Worm (Caenorhabditis elegans) whole organism, L3 larva: ENCODE results near the gene grl-31.
"Not testable (repeated sequence)": the region's sequence is repeated elsewhere in the genome, so short reads cannot be mapped to it uniquely, and the experiment has no call there.

ENCODE experiments used
- R02D3.7 ChIP-seq: fragments of 150-350 bp; optimal IDR thresholded peaks from 2 replicates; lab custom pipeline; 2014; ENCODE audit warnings: missing biosample characterization, missing genetic modification characterization
- ama-1 ChIP-seq: fragments of 150-350 bp; optimal IDR thresholded peaks from 2 replicates; lab custom pipeline; 2018
- ceh-16 ChIP-seq: sonication (generic microtip); optimal IDR thresholded peaks from 2 replicates; lab custom pipeline; 2017; ENCODE audit warnings: missing biosample characterization, missing genetic modification characterization
- ceh-82 ChIP-seq: fragments of 150-350 bp; optimal IDR thresholded peaks from 2 replicates; lab custom pipeline; 2014; ENCODE audit warnings: missing biosample characterization, missing genetic modification characterization
- ceh-9 ChIP-seq: sonication (generic microtip); optimal IDR thresholded peaks from 2 replicates; lab custom pipeline; 2018; ENCODE audit warnings: missing biosample characterization, missing genetic modification characterization
- daf-12 ChIP-seq: fragments of 150-350 bp; optimal IDR thresholded peaks from 2 replicates; lab custom pipeline; 2014; ENCODE audit warnings: missing biosample characterization, missing genetic modification reagents, missing genetic modification characterization
- egl-27 ChIP-seq: sonication (generic microtip); optimal IDR thresholded peaks from 4 replicates; lab custom pipeline; 2017; ENCODE audit warnings: missing biosample characterization, missing genetic modification reagents, missing genetic modification characterization
- elt-3 ChIP-seq, 3 experiments: fragments of 150-350 bp in 1 of 3; sonication (generic microtip) in 2 of 3; optimal IDR thresholded peaks; 2 replicates in 2 of 3; 4 replicates in 1 of 3; lab custom pipeline; 2014 to 2017; ENCODE audit warnings: missing biosample characterization in 3 of 3, missing genetic modification characterization in 3 of 3
- eor-1 ChIP-seq, 2 experiments: fragments of 150-350 bp; optimal IDR thresholded peaks; 2 replicates each; lab custom pipeline; 2014 to 2018; ENCODE audit warnings: missing biosample characterization in 2 of 2, missing genetic modification characterization in 2 of 2
- fos-1 ChIP-seq: fragments of 150-350 bp; optimal IDR thresholded peaks from 2 replicates; lab custom pipeline; 2014; ENCODE audit warnings: missing biosample characterization, missing genetic modification characterization
- hmg-11 ChIP-seq: sonication (generic microtip); optimal IDR thresholded peaks from 2 replicates; lab custom pipeline; 2016; ENCODE audit warnings: missing genetic modification characterization, missing compliant biosample characterization
- jun-1 ChIP-seq: fragments of 150-350 bp; optimal IDR thresholded peaks from 2 replicates; lab custom pipeline; 2014; ENCODE audit warnings: missing biosample characterization, missing genetic modification reagents, missing genetic modification characterization
- lin-15B ChIP-seq: fragments of 150-350 bp; optimal IDR thresholded peaks from 2 replicates; lab custom pipeline; 2014; ENCODE audit warnings: missing biosample characterization, missing genetic modification characterization
- lin-39 ChIP-seq: fragments of 150-350 bp; optimal IDR thresholded peaks from 2 replicates; lab custom pipeline; 2018; ENCODE audit warnings: missing biosample characterization, missing genetic modification reagents, missing genetic modification characterization
- mdl-1 ChIP-seq: fragments of 150-350 bp; optimal IDR thresholded peaks from 2 replicates; lab custom pipeline; 2014; ENCODE audit warnings: missing biosample characterization, missing genetic modification characterization
- nfya-1 ChIP-seq: sonication (generic microtip); optimal IDR thresholded peaks from 2 replicates; lab custom pipeline; 2017; ENCODE audit warnings: missing genetic modification characterization, mild to moderate bottlenecking, missing compliant biosample characterization, antibody characterized with exemption, moderate library complexity; ENCODE audit not compliant: insufficient read depth
- nhr-11 ChIP-seq: fragments of 150-350 bp; optimal IDR thresholded peaks from 2 replicates; lab custom pipeline; 2014; ENCODE audit warnings: missing biosample characterization, missing genetic modification characterization
- nhr-23 ChIP-seq: fragments of 150-350 bp; optimal IDR thresholded peaks from 2 replicates; lab custom pipeline; 2014; ENCODE audit warnings: missing biosample characterization, missing genetic modification reagents, missing genetic modification characterization
- nhr-237 ChIP-seq: fragments of 150-350 bp; optimal IDR thresholded peaks from 2 replicates; lab custom pipeline; 2014; ENCODE audit warnings: missing biosample characterization, missing genetic modification characterization
- nhr-43 ChIP-seq: sonication (generic microtip); optimal IDR thresholded peaks from 2 replicates; lab custom pipeline; 2016; ENCODE audit warnings: mild to moderate bottlenecking, missing genetic modification characterization, missing compliant biosample characterization; ENCODE audit not compliant: poor library complexity, severe bottlenecking
- nhr-67 ChIP-seq: fragments of 150-350 bp; optimal IDR thresholded peaks from 2 replicates; lab custom pipeline; 2014; ENCODE audit warnings: missing biosample characterization, missing genetic modification characterization
- nhr-76 ChIP-seq: fragments of 150-350 bp; sonication (generic microtip); optimal IDR thresholded peaks from 5 replicates; lab custom pipeline; 2014; ENCODE audit warnings: missing biosample characterization, missing genetic modification characterization
- pha-4 ChIP-seq: fragments of 150-350 bp; optimal IDR thresholded peaks from 2 replicates; lab custom pipeline; 2014; ENCODE audit warnings: missing biosample characterization, missing genetic modification reagents, missing genetic modification characterization
- pqm-1 ChIP-seq: fragments of 150-350 bp; optimal IDR thresholded peaks from 2 replicates; lab custom pipeline; 2017; ENCODE audit warnings: missing biosample characterization, missing genetic modification characterization, inconsistent platforms
- sea-2 ChIP-seq: fragments of 150-350 bp; sonication (generic microtip); optimal IDR thresholded peaks from 4 replicates; lab custom pipeline; 2014; ENCODE audit warnings: missing biosample characterization, missing genetic modification reagents, missing genetic modification characterization
- skn-1 ChIP-seq: fragments of 150-350 bp; optimal IDR thresholded peaks from 2 replicates; lab custom pipeline; 2014; ENCODE audit warnings: missing biosample characterization, missing genetic modification characterization
- snpc-4 ChIP-seq: fragments of 150-350 bp; optimal IDR thresholded peaks from 2 replicates; lab custom pipeline; 2014; ENCODE audit warnings: missing biosample characterization, missing genetic modification characterization
- tbx-2 ChIP-seq: sonication (generic microtip); optimal IDR thresholded peaks from 2 replicates; lab custom pipeline; 2016; ENCODE audit warnings: mild to moderate bottlenecking, missing genetic modification characterization, missing compliant biosample characterization
- unc-39 ChIP-seq: sonication (generic microtip); optimal IDR thresholded peaks from 4 replicates; lab custom pipeline; 2017; ENCODE audit warnings: missing biosample characterization, missing genetic modification characterization
- unc-62 ChIP-seq: fragments of 150-350 bp; sonication (generic microtip); optimal IDR thresholded peaks from 4 replicates; lab custom pipeline; 2014; ENCODE audit warnings: missing biosample characterization, missing genetic modification reagents, missing genetic modification characterization
- zag-1 ChIP-seq: fragments of 150-350 bp; optimal IDR thresholded peaks from 2 replicates; lab custom pipeline; 2014; ENCODE audit warnings: missing biosample characterization, missing genetic modification characterization

grl-31 gene

DNA sequence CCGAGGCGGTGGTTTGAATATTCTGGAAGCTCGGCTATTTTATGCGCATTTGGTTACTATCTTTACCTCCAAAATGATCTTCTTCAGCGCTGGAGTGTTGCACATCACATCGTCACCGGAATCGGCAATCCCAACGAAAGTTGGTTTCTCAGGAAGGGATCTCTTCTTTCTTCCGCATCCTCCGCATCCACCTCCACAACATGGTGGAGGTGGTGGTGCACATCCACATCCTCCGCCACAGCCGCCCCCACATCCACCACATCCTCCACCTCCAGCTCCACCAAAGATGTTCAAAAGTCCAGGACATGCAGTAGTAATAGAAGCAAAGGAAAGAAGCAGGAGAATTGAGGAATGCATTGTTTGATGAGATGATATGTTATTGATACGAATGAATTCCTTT lies at the start of gene grl-31:
Gene grl-31, minus strand, starts transcription at position 357 of the 400 bp plus-strand sequence.
- no peak for TF ChIP-seq skn-1 (tag; lab: Kevin White, UChicago)
- no peak for TF ChIP-seq R02D3.7
- no peak for TF ChIP-seq lin-15B (tag; lab: Kevin White, UChicago)
- no peak for TF ChIP-seq jun-1 (tag; lab: Kevin White, UChicago)
- TF ChIP-seq nhr-237 (tag; lab: Kevin White, UChicago), result no peak
- no peak for TF ChIP-seq nhr-76 (tag; lab: Kevin White, UChicago)
- no peak for TF ChIP-seq hmg-11 (tag; lab: Kevin White, UChicago)
- no peak for TF ChIP-seq nhr-67
- no peak for TF ChIP-seq unc-39 (tag; lab: Kevin White, UChicago)
- no peak for TF ChIP-seq mdl-1 (tag; lab: Kevin White, UChicago)
- TF ChIP-seq eor-1 (tag; optimal IDR thresholded peaks at IDR 0.05; lab: Kevin White, UChicago), result no peak
- TF ChIP-seq nhr-23 (tag; lab: Kevin White, UChicago), result no peak
- TF ChIP-seq ceh-82, result no peak
- no peak for TF ChIP-seq egl-27

DNA sequence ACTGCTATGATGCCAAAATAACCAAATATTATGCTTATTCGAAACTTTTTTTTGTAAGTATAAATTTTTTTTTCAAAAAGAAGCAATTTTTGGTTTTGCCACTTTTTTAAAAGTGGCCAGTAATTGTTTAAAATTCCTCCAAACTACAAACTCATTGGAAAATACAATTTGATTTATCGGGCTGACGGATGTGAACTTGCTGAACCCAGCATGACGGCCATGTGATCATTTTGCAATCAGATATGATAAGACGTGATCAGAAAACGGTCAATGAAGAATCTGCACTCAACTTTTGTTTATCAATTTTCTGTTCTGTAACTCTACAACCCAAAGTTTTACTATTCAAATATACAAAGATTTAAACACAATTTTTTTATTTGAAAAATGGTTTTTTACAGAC lies 48.8 kb upstream of the grl-31 start:
- TF ChIP-seq jun-1 (tag; lab: Kevin White, UChicago) (no peak), ceh-16 (no peak), elt-3 (tag; optimal IDR thresholded peaks at IDR 0.05; lab: Kevin White, UChicago) (no peak), lin-39 (tag; lab: Kevin White, UChicago) (no peak), pqm-1 (no peak), pha-4 (tag; lab: Kevin White, UChicago) (no peak), egl-27 (no peak), nhr-67 (no peak), unc-62 (GFP tag; lab: Kevin White, UChicago) (no peak), sea-2 (GFP tag; lab: Kevin White, UChicago) (no peak), ceh-9 (tag; lab: Kevin White, UChicago) (no peak), ama-1 (lab: Kevin White, UChicago) (no peak)

DNA sequence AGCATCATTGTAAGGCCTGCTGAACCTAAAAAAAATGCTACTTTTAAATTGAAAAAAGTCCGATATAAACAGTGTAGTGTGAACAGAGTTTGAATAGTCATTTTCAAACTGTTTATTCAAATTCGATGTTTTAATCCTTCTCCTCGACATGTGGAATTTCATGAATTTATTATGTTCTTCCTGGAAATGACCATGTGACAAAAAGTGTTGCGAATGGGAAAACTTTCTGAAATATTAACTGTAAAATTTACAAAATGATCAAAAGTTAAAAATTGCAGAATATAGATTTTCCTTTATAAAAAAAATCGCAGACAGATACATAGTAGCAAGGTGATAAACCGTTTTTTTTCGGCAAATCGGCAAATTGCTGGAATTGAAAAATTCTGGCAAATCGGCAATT lies 47.7 kb upstream of the grl-31 start, which contains the start of gene T22F3.8:
Gene T22F3.8, minus strand, starts transcription at position 101 of the 400 bp plus-strand sequence.
- no peak for TF ChIP-seq elt-3 (tag; optimal IDR thresholded peaks at IDR 0.05; lab: Kevin White, UChicago)
- TF ChIP-seq pqm-1, result no peak
- no peak for TF ChIP-seq unc-62 (GFP tag; lab: Kevin White, UChicago)
- no peak for TF ChIP-seq fos-1 (tag; lab: Kevin White, UChicago)
- no peak for TF ChIP-seq tbx-2 (tag; lab: Kevin White, UChicago)
- TF ChIP-seq zag-1 (tag; lab: Kevin White, UChicago), result no peak
- TF ChIP-seq nhr-11 (tag; lab: Kevin White, UChicago), result no peak
- TF ChIP-seq daf-12, result no peak

DNA sequence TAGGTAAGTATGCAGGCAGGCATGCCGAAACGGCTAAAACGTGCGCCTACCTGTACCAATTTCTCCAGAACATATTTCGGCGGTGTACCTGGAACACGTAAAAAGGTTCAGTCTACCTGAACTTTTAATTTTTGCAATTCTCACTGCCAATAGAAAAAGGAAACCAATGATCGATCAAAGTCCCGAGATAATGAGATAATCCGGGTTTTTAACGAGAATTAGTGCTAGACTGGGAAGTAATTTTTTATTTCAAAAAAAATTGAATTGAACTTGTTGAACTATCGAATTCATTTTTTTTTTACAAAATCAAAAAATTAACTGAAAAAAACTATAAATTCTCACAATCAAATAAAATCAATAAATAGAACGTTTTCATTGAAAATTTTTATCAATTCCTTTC lies 43.0 kb upstream of the grl-31 start, which contains the start of gene T22F3.7:
Gene T22F3.7, minus strand, starts transcription at position 101 of the 400 bp plus-strand sequence.
- TF ChIP-seq eor-1 (tag; optimal IDR thresholded peaks at IDR 0.05; lab: Kevin White, UChicago) (no peak), daf-12 (no peak), nhr-43 (tag; lab: Kevin White, UChicago) (no peak), sea-2 (GFP tag; lab: Kevin White, UChicago) (no peak), nfya-1 (tag; lab: Kevin White, UChicago) (no peak)
- TF ChIP-seq, all 47 proteins: peak for 0

DNA sequence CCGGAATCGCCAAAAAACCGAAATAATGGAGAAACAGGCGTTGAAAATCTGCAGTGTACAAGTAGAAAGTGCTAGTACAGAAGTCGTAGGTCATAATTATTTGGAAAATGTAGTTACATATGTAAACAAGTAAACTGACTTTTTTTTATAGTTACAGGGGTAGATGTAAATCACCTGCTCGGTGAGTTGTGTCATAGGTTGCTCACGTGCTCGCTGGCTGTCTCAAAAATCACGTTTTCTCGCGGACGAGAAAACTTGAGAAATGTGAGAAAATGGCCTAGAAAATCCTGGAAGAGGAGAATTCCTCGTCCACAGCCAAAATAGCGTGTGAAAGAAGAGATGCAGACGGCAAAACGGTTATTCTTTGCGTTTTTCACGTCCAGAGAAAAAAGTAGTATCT lies 39.5 kb upstream of the grl-31 start, which contains the start of gene srh-212:
Gene srh-212, minus strand, starts transcription at position 101 of the 400 bp plus-strand sequence.
- TF ChIP-seq unc-39 (tag; lab: Kevin White, UChicago); snpc-4; tbx-2 (tag; lab: Kevin White, UChicago): not testable (repeated sequence)

DNA sequence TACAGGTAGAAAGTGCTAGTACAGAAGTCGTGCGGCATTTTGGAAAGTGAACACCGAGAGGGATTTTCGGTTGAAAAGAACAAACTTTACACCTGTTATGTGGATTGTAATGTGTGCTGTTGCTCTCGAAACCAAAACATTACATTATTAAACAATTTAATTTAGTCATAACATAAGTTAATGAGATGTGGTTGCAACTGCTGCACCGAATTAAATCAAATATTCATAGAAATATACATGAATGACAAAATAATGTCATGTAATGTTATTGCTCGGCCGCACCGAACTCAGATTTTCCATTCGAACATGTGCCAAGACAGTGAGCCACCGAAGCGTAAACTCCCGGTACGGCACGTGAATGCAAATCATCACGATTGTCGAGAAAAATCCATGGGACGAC lies 37.4 kb upstream of the grl-31 start, which contains the start of gene srh-213:
Gene srh-213, minus strand, starts transcription at position 101 of the 400 bp plus-strand sequence.
- TF ChIP-seq sea-2 (GFP tag; lab: Kevin White, UChicago), result no peak
